Worm (Caenorhabditis elegans) whole organism, midembryonic: ENCODE data around the gene F52G3.7.
A peak's percentile ranks its signal among the peaks of the same experiment; 100 is the strongest.

Experiments used
- T22C8.4 ChIP-seq: fragments of 200-800 bp; sonication (Bioruptor generic); IDR thresholded peaks from 2 replicates; pipeline ENCODE4 v1.3.6; 2022; ENCODE audit warnings: missing genetic modification characterization, missing compliant biosample characterization
- cog-1 ChIP-seq: sonication (generic microtip); optimal IDR thresholded peaks from 2 replicates; lab custom pipeline; 2016; ENCODE audit warnings: missing genetic modification characterization, missing compliant biosample characterization
- flt-1 ChIP-seq: fragments of 200-800 bp; sonication (Bioruptor generic); IDR thresholded peaks from 2 replicates; pipeline ENCODE4 v1.3.6; 2022; ENCODE audit warnings: missing genetic modification characterization, missing compliant biosample characterization
- klf-2 ChIP-seq: fragments of 200-800 bp; sonication (Bioruptor generic); conservative IDR thresholded peaks from 2 replicates; pipeline ENCODE4 v1.3.6; 2022; ENCODE audit warnings: missing genetic modification reagents, missing genetic modification characterization, missing compliant biosample characterization
- med-1 ChIP-seq: sonication (generic microtip); optimal IDR thresholded peaks from 2 replicates; lab custom pipeline; 2017; ENCODE audit warnings: missing genetic modification characterization, mild to moderate bottlenecking, missing compliant biosample characterization, antibody characterized with exemption, missing genetic modification reagents; ENCODE audit not compliant: insufficient read depth
- ref-1 ChIP-seq: fragments of 200-800 bp; sonication (Bioruptor generic); conservative IDR thresholded peaks from 2 replicates; pipeline ENCODE4 v1.3.6; 2022; ENCODE audit warnings: missing genetic modification reagents, missing genetic modification characterization, missing compliant biosample characterization
- tab-1 ChIP-seq: fragments of 200-800 bp; sonication (Bioruptor generic); IDR thresholded peaks from 2 replicates; pipeline ENCODE4 v1.3.6; 2022; ENCODE audit warnings: missing genetic modification characterization, missing compliant biosample characterization
- ztf-23 ChIP-seq: fragments of 200-800 bp; sonication (Bioruptor generic); IDR thresholded peaks from 2 replicates; pipeline ENCODE4 v1.3.6; 2022; ENCODE audit warnings: missing genetic modification reagents, missing genetic modification characterization, missing compliant biosample characterization
- ztf-29 ChIP-seq: fragments of 200-800 bp; sonication (Bioruptor generic); IDR thresholded peaks from 2 replicates; pipeline ENCODE4 v1.3.6; 2022; ENCODE audit warnings: missing genetic modification reagents, missing genetic modification characterization, missing compliant biosample characterization

- TF ChIP-seq flt-1 (GFP tag; lab: Robert Waterston, UW) (no peak), ztf-23 (GFP tag; lab: Robert Waterston, UW) (0 out of 2 replicates have a peak, but pooled peaks have one; percentile 16), med-1 (GFP tag; lab: Kevin White, UChicago) (no peak), klf-2 (GFP tag; lab: Robert Waterston, UW) (no peak), ref-1 (GFP tag; lab: Robert Waterston, UW) (no peak), tab-1 (GFP tag; lab: Robert Waterston, UW) (no peak), ztf-29 (GFP tag; lab: Robert Waterston, UW) (no peak), T22C8.4 (GFP tag; lab: Robert Waterston, UW) (no peak), cog-1 (tag; lab: Kevin White, UChicago) (no peak)
These were observed 2.2 kb downstream of the F52G3.7 start for ce11 chrX:16965888-16966287.
